Fruit fly (Drosophila melanogaster): Measurements from ENCODE around the gene CG9331.

The CG9331 gene

DNA sequence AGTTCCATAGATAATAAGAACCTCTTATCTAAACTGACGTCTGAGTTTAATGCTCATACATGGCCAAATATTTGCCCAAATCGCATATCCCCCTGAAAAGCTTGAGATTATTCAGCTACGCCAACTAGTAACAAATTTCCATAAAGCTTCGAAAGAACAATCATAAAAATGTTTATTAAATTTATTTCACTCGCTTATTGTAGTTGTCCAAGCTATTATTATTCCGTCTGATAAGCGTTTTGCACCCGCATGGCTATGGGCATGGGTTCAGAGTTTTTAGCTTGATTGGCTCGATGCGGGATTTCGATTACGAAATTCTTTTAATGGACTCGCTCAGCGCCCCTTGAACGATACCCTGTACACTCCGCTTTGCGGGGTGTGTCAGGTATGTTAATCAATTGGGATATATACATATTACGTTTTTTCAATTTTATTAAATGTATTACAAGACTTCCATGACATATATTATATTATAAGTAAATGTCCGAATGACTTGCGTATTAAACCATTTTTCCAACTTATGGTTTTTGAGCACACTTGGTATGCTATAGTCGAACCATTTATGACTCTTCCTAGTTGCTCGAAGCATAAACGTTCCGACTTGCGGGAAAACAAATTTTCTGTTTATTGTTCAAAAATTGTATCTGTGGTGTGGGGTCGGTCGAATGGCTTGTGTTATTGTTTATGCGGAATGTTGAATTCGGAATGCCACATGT is 16.8 kb upstream of the CG9331 start (continued):
- peak; percentile 96 for TF ChIP-seq lmd (GFP tag; IDR thresholded peaks at IDR 0.05)
- peak; percentile 94 for TF ChIP-seq CG12942 (GFP tag; optimal IDR thresholded peaks at IDR 0.05)
- TF ChIP-seq CkIIα-i1 (GFP tag; IDR thresholded peaks at IDR 0.05): peak; percentile 53; the same call in 1 of the 2 replicates
- TF ChIP-seq fd64A (GFP tag; optimal IDR thresholded peaks at IDR 0.05): peak; percentile 84
- TF ChIP-seq jigr1 (GFP tag; IDR thresholded peaks at IDR 0.05): peak; percentile 90
- peak; percentile 95 for TF ChIP-seq esg (GFP tag; conservative IDR thresholded peaks at IDR 0.05)
- peak; percentile 96 for TF ChIP-seq org-1 (GFP tag; optimal IDR thresholded peaks at IDR 0.05)
- TF ChIP-seq exex (tag; optimal IDR thresholded peaks at IDR 0.05): peak; percentile 91
- peak; percentile 95 for TF ChIP-seq tap (tag; optimal IDR thresholded peaks at IDR 0.05)
- TF ChIP-seq CG14860 (GFP tag; IDR thresholded peaks at IDR 0.05; ENCODE audit: partially characterized antibody): peak; percentile 87
- peak; percentile 76 for TF ChIP-seq maf-S (GFP tag; optimal IDR thresholded peaks at IDR 0.05)
- TF ChIP-seq da (GFP tag; optimal IDR thresholded peaks at IDR 0.05): peak; percentile 21
- TF ChIP-seq onecut (GFP tag; IDR thresholded peaks at IDR 0.05): peak; percentile 82
- peak; percentile 97 for TF ChIP-seq slbo (GFP tag; IDR thresholded peaks at IDR 0.05)
- TF ChIP-seq CG9609 (GFP tag; optimal IDR thresholded peaks at IDR 0.05): peak; percentile 57
- peak; percentile 43 for TF ChIP-seq ERR (GFP tag; optimal IDR thresholded peaks at IDR 0.05)
- TF ChIP-seq CG6854 (GFP tag; optimal IDR thresholded peaks at IDR 0.05): peak; percentile 92
- TF ChIP-seq CG12659 (GFP tag; optimal IDR thresholded peaks at IDR 0.05): peak; percentile 97
- TF ChIP-seq Spps (tag; optimal IDR thresholded peaks at IDR 0.05): peak; percentile 92
- peak in 1 of 3 experiments; percentile 87 for TF ChIP-seq Stat92E (GFP tag; optimal IDR thresholded peaks at IDR 0.05)
- peak; percentile 92 for TF ChIP-seq kay (GFP tag; optimal IDR thresholded peaks at IDR 0.05)
- peak; percentile 96 for TF ChIP-seq CG30403 (GFP tag; optimal IDR thresholded peaks at IDR 0.05)
- TF ChIP-seq ind (GFP tag; optimal IDR thresholded peaks at IDR 0.05): peak; percentile 94
- peak; percentile 96 for TF ChIP-seq grau (tag; optimal IDR thresholded peaks at IDR 0.05)
- TF ChIP-seq zen (tag; optimal IDR thresholded peaks at IDR 0.05): peak; percentile 86
- peak; percentile 92 for TF ChIP-seq wdn (GFP tag; IDR thresholded peaks at IDR 0.05)
- TF ChIP-seq hkb (optimal IDR thresholded peaks at IDR 0.05): no peak
- TF ChIP-seq hkb (GFP tag; IDR thresholded peaks at IDR 0.05): peak; percentile 94
- peak; percentile 28 for TF ChIP-seq CG7745 (tag; optimal IDR thresholded peaks at IDR 0.05)
- peak; percentile 66 for TF ChIP-seq CG13624 (GFP tag; optimal IDR thresholded peaks at IDR 0.05)
- TF ChIP-seq HmgD (GFP tag; optimal IDR thresholded peaks at IDR 0.05): peak; percentile 12
- TF ChIP-seq abd-A (tag; optimal IDR thresholded peaks at IDR 0.05): peak; percentile 92
- peak; percentile 79 for TF ChIP-seq CG4707 (GFP tag; optimal IDR thresholded peaks at IDR 0.05)
- TF ChIP-seq dysf (GFP tag; IDR thresholded peaks at IDR 0.05): peak; percentile 97
- TF ChIP-seq ara (GFP tag; IDR thresholded peaks at IDR 0.05): peak; percentile 93
- TF ChIP-seq Hmx (GFP tag; optimal IDR thresholded peaks at IDR 0.05): no peak
- no peak for TF ChIP-seq Tbp (GFP tag; optimal IDR thresholded peaks at IDR 0.05)
- peak; percentile 87 for TF ChIP-seq MTF-1 (GFP tag; optimal IDR thresholded peaks at IDR 0.05; ENCODE audit: borderline replicate concordance)
- TF ChIP-seq prd (optimal IDR thresholded peaks at IDR 0.05): no peak
- TF ChIP-seq prd (GFP tag; IDR thresholded peaks at IDR 0.05): peak; percentile 96
- peak; percentile 91 for TF ChIP-seq ttk (GFP tag; IDR thresholded peaks at IDR 0.05)
- peak; percentile 98 for TF ChIP-seq CG8924 (tag; optimal IDR thresholded peaks at IDR 0.05)
- TF ChIP-seq sens (GFP tag): peak; percentile 94
- peak; percentile 96 for TF ChIP-seq CG6689 (GFP tag; IDR thresholded peaks at IDR 0.05)
- TF ChIP-seq repo (GFP tag; optimal IDR thresholded peaks at IDR 0.05): peak; percentile 21
- peak; percentile 96 for TF ChIP-seq Hr3 (GFP tag; optimal IDR thresholded peaks at IDR 0.05)
- TF ChIP-seq BtbVII (GFP tag; optimal IDR thresholded peaks at IDR 0.05): peak; percentile 94
- TF ChIP-seq Max (GFP tag; optimal IDR thresholded peaks at IDR 0.05): peak; percentile 88
- peak; percentile 15; the same call in 1 of the 2 replicates for TF ChIP-seq unc-4 (GFP tag; IDR thresholded peaks at IDR 0.05; ENCODE audit: partially characterized antibody)
- peak; percentile 86 for TF ChIP-seq bab2 (GFP tag; optimal IDR thresholded peaks at IDR 0.05)
- TF ChIP-seq cad (GFP tag; optimal IDR thresholded peaks at IDR 0.05): no peak

Measured in whole organism, embryonic.